Worm (Caenorhabditis elegans) whole organism, young adult: Measurements from ENCODE around the gene tin-9.1.

Experiments
- B0336.3 ChIP-seq: fragments of 200-800 bp; sonication (Bioruptor generic); IDR thresholded peaks from 2 replicates; pipeline ENCODE4 v1.3.6; 2022; ENCODE audit warnings: missing genetic modification characterization, missing compliant biosample characterization
- F37B4.10 ChIP-seq: fragments of 200-800 bp; sonication (Bioruptor generic); IDR thresholded peaks from 2 replicates; pipeline ENCODE4 v1.3.6; 2022; ENCODE audit warnings: missing genetic modification characterization, missing compliant biosample characterization
- F39B2.1 ChIP-seq: fragments of 200-800 bp; sonication (Bioruptor generic); IDR thresholded peaks from 2 replicates; pipeline ENCODE4 v1.3.6; 2022; ENCODE audit warnings: missing genetic modification reagents, missing genetic modification characterization, missing compliant biosample characterization
- F52B5.7 ChIP-seq: sonication (generic microtip); optimal IDR thresholded peaks from 2 replicates; lab custom pipeline; 2016; ENCODE audit warnings: mild to moderate bottlenecking, missing genetic modification characterization, missing compliant biosample characterization
- K11D2.4 ChIP-seq: fragments of 200-800 bp; sonication (Bioruptor generic); IDR thresholded peaks from 2 replicates; pipeline ENCODE4 v1.3.6; 2022; ENCODE audit warnings: missing genetic modification reagents, missing genetic modification characterization, missing compliant biosample characterization
- K12H6.12 ChIP-seq: fragments of 200-800 bp; sonication (Bioruptor generic); optimal IDR thresholded peaks from 2 replicates; lab custom pipeline; 2018; ENCODE audit warnings: mild to moderate bottlenecking, missing genetic modification characterization, missing compliant biosample characterization
- Y53G8AR.9 ChIP-seq: fragments of 200-800 bp; sonication (Bioruptor generic); conservative IDR thresholded peaks from 2 replicates; pipeline ENCODE4 v1.3.6; 2022; ENCODE audit warnings: missing genetic modification reagents, missing genetic modification characterization, missing compliant biosample characterization
- Y56A3A.18 ChIP-seq: fragments of 200-800 bp; sonication (Bioruptor generic); IDR thresholded peaks from 2 replicates; pipeline ENCODE4 v1.3.6; 2022; ENCODE audit warnings: missing genetic modification reagents, missing genetic modification characterization, missing compliant biosample characterization
- Y79H2A.3 ChIP-seq: fragments of 200-800 bp; sonication (Bioruptor generic); conservative IDR thresholded peaks from 2 replicates; pipeline ENCODE4 v1.3.6; 2022; ENCODE audit warnings: missing genetic modification reagents, missing genetic modification characterization, missing compliant biosample characterization
- Y95B8A.8 ChIP-seq: fragments of 200-800 bp; sonication (Bioruptor generic); IDR thresholded peaks from 2 replicates; pipeline ENCODE4 v1.3.6; 2022; ENCODE audit warnings: missing genetic modification reagents, missing genetic modification characterization, missing compliant biosample characterization
- aptf-3 ChIP-seq: fragments of 200-800 bp; sonication (Bioruptor generic); IDR thresholded peaks from 2 replicates; pipeline ENCODE4 v1.3.6; 2022; ENCODE audit warnings: missing genetic modification characterization, missing compliant biosample characterization
- atf-7 ChIP-seq: sonication (generic microtip); optimal IDR thresholded peaks from 2 replicates; lab custom pipeline; 2017; ENCODE audit warnings: mild to moderate bottlenecking, missing genetic modification characterization, missing compliant biosample characterization
- attf-5 ChIP-seq: fragments of 200-800 bp; sonication (Bioruptor generic); optimal IDR thresholded peaks from 2 replicates; lab custom pipeline; 2018; ENCODE audit warnings: mild to moderate bottlenecking, missing genetic modification characterization, missing compliant biosample characterization
- cebp-1 ChIP-seq, 2 experiments: fragments of 200-800 bp in 1 of 2; sonication (Bioruptor generic) in 1 of 2; sonication (generic microtip) in 1 of 2; IDR thresholded peaks in 1 of 2; optimal IDR thresholded peaks in 1 of 2; 2 replicates each; pipeline versions ENCODE4 v1.3.6 to Lab custom; 2017 to 2022; ENCODE audit warnings: missing compliant biosample characterization in 2 of 2, missing genetic modification characterization in 2 of 2, mild to moderate bottlenecking in 1 of 2, missing genetic modification reagents in 1 of 2, moderate library complexity in 1 of 2
- ceh-100 ChIP-seq: fragments of 200-800 bp; sonication (Bioruptor generic); IDR thresholded peaks from 2 replicates; pipeline ENCODE4 v1.3.6; 2022; ENCODE audit warnings: missing genetic modification reagents, missing genetic modification characterization, missing compliant biosample characterization
- ceh-27 ChIP-seq: fragments of 200-800 bp; sonication (Bioruptor generic); optimal IDR thresholded peaks from 2 replicates; lab custom pipeline; 2018; ENCODE audit warnings: mild to moderate bottlenecking, missing genetic modification characterization, moderate library complexity, missing compliant biosample characterization
- chd-7 ChIP-seq: sonication (generic microtip); optimal IDR thresholded peaks from 2 replicates; lab custom pipeline; 2016; ENCODE audit warnings: mild to moderate bottlenecking, missing genetic modification characterization, moderate library complexity, missing compliant biosample characterization
- egl-44 ChIP-seq: fragments of 200-800 bp; sonication (Bioruptor generic); IDR thresholded peaks from 2 replicates; pipeline ENCODE4 v1.3.6; 2022; ENCODE audit warnings: missing genetic modification reagents, missing genetic modification characterization, missing compliant biosample characterization
- ekl-4 ChIP-seq: fragments of 200-800 bp; sonication (Bioruptor generic); IDR thresholded peaks from 2 replicates; pipeline ENCODE4 v1.3.6; 2022; ENCODE audit warnings: missing genetic modification reagents, missing genetic modification characterization, missing compliant biosample characterization
- ets-4 ChIP-seq: fragments of 200-800 bp; sonication (Bioruptor generic); optimal IDR thresholded peaks from 2 replicates; lab custom pipeline; 2018; ENCODE audit warnings: mild to moderate bottlenecking, missing genetic modification characterization, missing compliant biosample characterization
- hlh-12 ChIP-seq: sonication (generic microtip); optimal IDR thresholded peaks from 2 replicates; lab custom pipeline; 2016; ENCODE audit warnings: missing genetic modification characterization, missing compliant biosample characterization
- hlh-26 ChIP-seq: fragments of 200-800 bp; sonication (Bioruptor generic); conservative IDR thresholded peaks from 2 replicates; pipeline ENCODE4 v1.3.6; 2022; ENCODE audit warnings: missing genetic modification reagents, missing genetic modification characterization, missing compliant biosample characterization
- hrde-1 ChIP-seq: sonication (generic microtip); optimal IDR thresholded peaks from 2 replicates; lab custom pipeline; 2016; ENCODE audit warnings: missing genetic modification characterization, mild to moderate bottlenecking, missing compliant biosample characterization, moderate library complexity, missing genotype, missing genetic modification reagents, borderline replicate concordance
- let-607 ChIP-seq, 2 experiments: fragments of 200-800 bp in 1 of 2; sonication (Bioruptor generic) in 1 of 2; sonication (generic microtip) in 1 of 2; optimal IDR thresholded peaks; 2 replicates each; lab custom pipeline; 2016 to 2018; ENCODE audit warnings: mild to moderate bottlenecking in 2 of 2, missing compliant biosample characterization in 2 of 2, missing genetic modification characterization in 2 of 2, moderate library complexity in 2 of 2, missing genotype in 1 of 2
- lin-54 ChIP-seq: fragments of 200-800 bp; sonication (Bioruptor generic); optimal IDR thresholded peaks from 2 replicates; lab custom pipeline; 2018; ENCODE audit warnings: mild to moderate bottlenecking, missing genetic modification characterization, missing compliant biosample characterization
- lir-1 ChIP-seq: fragments of 200-800 bp; sonication (Bioruptor generic); conservative IDR thresholded peaks from 2 replicates; pipeline ENCODE4 v1.3.6; 2022; ENCODE audit warnings: missing genetic modification reagents, missing genetic modification characterization, missing compliant biosample characterization
- madf-6 ChIP-seq: fragments of 200-800 bp; sonication (Bioruptor generic); IDR thresholded peaks from 2 replicates; pipeline ENCODE4 v1.3.6; 2022; ENCODE audit warnings: missing genetic modification reagents, missing genetic modification characterization, missing compliant biosample characterization
- mcd-1 ChIP-seq: fragments of 200-800 bp; sonication (Bioruptor generic); IDR thresholded peaks from 2 replicates; pipeline ENCODE4 v1.3.6; 2022; ENCODE audit warnings: missing genetic modification reagents, missing genetic modification characterization, missing compliant biosample characterization
- nhr-80 ChIP-seq: sonication (generic microtip); optimal IDR thresholded peaks from 2 replicates; lab custom pipeline; 2016; ENCODE audit warnings: missing genetic modification characterization, missing compliant biosample characterization
- nhr-90 ChIP-seq: sonication (generic microtip); optimal IDR thresholded peaks from 2 replicates; lab custom pipeline; 2016; ENCODE audit warnings: missing genotype, mild to moderate bottlenecking, missing genetic modification characterization, missing compliant biosample characterization
- snpc-1.3 ChIP-seq: sonication (generic microtip); optimal IDR thresholded peaks from 2 replicates; lab custom pipeline; 2017; ENCODE audit warnings: missing genetic modification characterization, mild to moderate bottlenecking, missing compliant biosample characterization, antibody characterized with exemption, moderate library complexity, missing genotype, missing genetic modification reagents; ENCODE audit not compliant: insufficient read depth
- somi-1 ChIP-seq: fragments of 200-800 bp; sonication (Bioruptor generic); optimal IDR thresholded peaks from 2 replicates; lab custom pipeline; 2018; ENCODE audit warnings: mild to moderate bottlenecking, missing genetic modification characterization, missing compliant biosample characterization
- tbx-9 ChIP-seq: sonication (generic microtip); optimal IDR thresholded peaks from 2 replicates; lab custom pipeline; 2016; ENCODE audit warnings: borderline replicate concordance, missing genetic modification characterization, inconsistent platforms, missing compliant biosample characterization
- unc-62 ChIP-seq: fragments of 150-350 bp; optimal IDR thresholded peaks from 2 replicates; lab custom pipeline; 2014; ENCODE audit warnings: missing biosample characterization, missing genetic modification reagents, missing genetic modification characterization
- ztf-22 ChIP-seq: fragments of 200-800 bp; sonication (Bioruptor generic); optimal IDR thresholded peaks from 2 replicates; lab custom pipeline; 2018; ENCODE audit warnings: mild to moderate bottlenecking, missing genetic modification characterization, moderate library complexity, missing compliant biosample characterization
- ztf-25 ChIP-seq: fragments of 200-800 bp; sonication (Bioruptor generic); IDR thresholded peaks from 2 replicates; pipeline ENCODE4 v1.3.6; 2022; ENCODE audit warnings: missing genetic modification reagents, missing genetic modification characterization, missing compliant biosample characterization
- ztf-6 ChIP-seq: fragments of 200-800 bp; sonication (Bioruptor generic); IDR thresholded peaks from 2 replicates; pipeline ENCODE4 v1.3.6; 2022; ENCODE audit warnings: missing genetic modification reagents, missing genetic modification characterization, missing compliant biosample characterization

tin-9.1 gene

DNA sequence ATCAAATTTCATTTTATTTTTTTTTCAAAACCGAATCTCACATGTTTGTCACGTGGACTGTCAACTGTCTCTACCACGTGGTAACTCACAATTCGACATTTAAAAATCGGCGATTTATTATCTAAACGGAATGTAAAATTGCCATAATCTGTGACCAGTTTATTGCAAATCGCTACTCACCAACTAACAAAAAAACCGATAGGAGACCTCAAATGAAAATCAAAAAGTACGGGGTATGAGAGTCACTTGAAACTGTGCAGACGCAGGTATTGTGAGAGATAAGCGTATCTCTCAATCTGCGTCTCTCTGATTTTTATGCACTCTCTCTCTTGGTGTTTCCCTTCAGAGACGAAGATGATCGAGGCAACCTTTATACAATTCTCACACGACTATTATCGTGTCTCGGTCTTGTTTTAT is 3.4 kb upstream of the tin-9.1 start (continued):
- TF ChIP-seq Y53G8AR.9 (GFP tag; lab: Robert Waterston, UW) (0 out of 2 replicates have a peak, but pooled peaks have one; percentile 19), B0336.3 (GFP tag; lab: Robert Waterston, UW) (peak; percentile 48; the same call in 1 of the 2 replicates), cebp-1 (GFP tag; IDR thresholded peaks at IDR 0.05; lab: Robert Waterston, UW) (no peak), cebp-1 (tag; optimal IDR thresholded peaks at IDR 0.05; lab: Kevin White, UChicago) (peak; percentile 68), somi-1 (GFP tag; lab: Kevin White, UChicago) (no peak), F39B2.1 (GFP tag; lab: Robert Waterston, UW) (no peak), Y79H2A.3 (GFP tag; lab: Robert Waterston, UW) (no peak), atf-7 (tag; lab: Kevin White, UChicago) (peak; percentile 54), ztf-22 (GFP tag; lab: Kevin White, UChicago) (peak; percentile 75), snpc-1.3 (no peak), chd-7 (tag; lab: Kevin White, UChicago) (peak; percentile 83), egl-44 (GFP tag; lab: Robert Waterston, UW) (0 out of 2 replicates have a peak, but pooled peaks have one; percentile 8), K12H6.12 (tag; lab: Kevin White, UChicago) (no peak), ceh-100 (GFP tag; lab: Robert Waterston, UW) (no peak), ztf-6 (GFP tag; lab: Robert Waterston, UW) (no peak), attf-5 (GFP tag; lab: Kevin White, UChicago) (peak; percentile 73), ets-4 (no peak), tbx-9 (tag; lab: Kevin White, UChicago) (no peak)

DNA sequence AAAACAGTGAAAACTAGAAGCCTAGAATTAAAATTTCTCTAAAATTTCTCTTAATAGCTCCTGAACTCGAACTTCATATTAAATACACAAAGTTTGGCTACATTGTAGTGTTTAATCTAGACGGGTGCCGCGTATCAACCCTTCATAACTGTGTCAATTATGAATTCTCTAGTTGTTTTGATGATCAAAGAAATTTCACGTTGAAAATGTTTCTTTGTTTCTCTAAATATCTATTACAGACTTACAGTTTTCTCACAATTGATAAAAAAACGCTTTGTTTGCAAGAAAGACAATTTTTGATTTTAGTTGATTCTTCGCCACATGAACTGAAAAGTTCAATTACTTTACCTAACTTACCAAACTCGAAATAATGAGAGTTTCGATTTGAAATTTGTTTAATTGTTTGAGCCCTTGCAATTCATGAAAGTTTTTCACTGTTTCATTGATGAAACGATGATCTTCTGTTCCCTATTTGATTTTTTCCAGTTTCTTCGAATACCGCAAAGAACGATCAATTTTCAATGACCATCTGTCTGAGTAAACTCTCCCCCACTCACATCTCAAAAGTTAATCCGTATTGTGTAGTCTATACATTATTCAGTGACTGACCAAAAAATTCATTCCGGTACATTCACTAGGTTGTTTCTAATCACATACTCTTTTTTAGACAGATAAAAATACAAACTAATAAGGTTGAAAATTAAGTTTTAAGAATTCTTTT is 2.4 kb upstream of the tin-9.1 start:
- TF ChIP-seq nhr-90 (no peak), let-607 (tag; optimal IDR thresholded peaks at IDR 0.05; lab: Kevin White, UChicago) (peak in 1 of 2 experiments; percentile 39), hlh-12 (tag; lab: Kevin White, UChicago) (no peak), ceh-27 (no peak), Y56A3A.18 (GFP tag; lab: Robert Waterston, UW) (no peak), nhr-80 (peak; percentile 52), F52B5.7 (tag; lab: Kevin White, UChicago) (no peak), lir-1 (GFP tag; lab: Robert Waterston, UW) (no peak)

DNA sequence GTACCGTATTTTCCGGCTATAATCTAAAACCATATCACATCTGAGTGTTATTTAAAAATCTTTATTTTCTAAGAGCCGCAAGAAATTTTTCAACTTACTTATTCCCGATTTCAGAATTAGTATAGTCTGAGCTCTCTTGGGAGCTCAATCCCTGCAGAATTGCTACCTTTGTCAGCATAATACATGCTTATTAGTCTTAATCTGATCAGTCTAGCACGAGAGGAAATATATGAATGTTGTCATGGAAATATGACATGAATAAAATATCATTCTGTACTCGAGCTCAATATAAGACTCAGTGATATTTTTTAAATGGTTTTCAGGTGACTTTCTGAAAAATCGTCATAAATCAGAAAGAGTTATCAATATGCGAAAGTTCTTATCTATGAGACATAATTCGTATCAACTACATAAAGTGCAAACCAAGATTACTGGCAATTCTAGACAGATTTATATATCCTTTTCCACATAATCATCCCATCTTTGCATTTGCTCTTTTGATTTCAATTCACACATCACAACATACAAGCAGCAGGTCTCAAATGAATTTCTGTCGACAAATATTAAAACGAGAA is 1.0 kb upstream of the tin-9.1 start:
- TF ChIP-seq snpc-1.3 (no peak), hlh-26 (GFP tag; lab: Robert Waterston, UW) (no peak), unc-62 (GFP tag; lab: Kevin White, UChicago) (no peak), lin-54 (GFP tag; lab: Kevin White, UChicago) (no peak), madf-6 (GFP tag; lab: Robert Waterston, UW) (no peak), nhr-80 (no peak), hrde-1 (no peak), aptf-3 (GFP tag; lab: Robert Waterston, UW) (no peak), mcd-1 (GFP tag; lab: Robert Waterston, UW) (no peak), ceh-27 (no peak), K11D2.4 (no peak), ztf-25 (GFP tag; lab: Robert Waterston, UW) (no peak), ekl-4 (no peak), F37B4.10 (no peak), K12H6.12 (tag; lab: Kevin White, UChicago) (no peak), Y95B8A.8 (GFP tag; lab: Robert Waterston, UW) (no peak)
